Fruit fly (Drosophila melanogaster) whole organism, embryonic: ENCODE results near the gene CG18622.
A peak's percentile ranks its signal among the peaks of the same experiment; 100 is the strongest.

Experiments used
- ATbp ChIP-seq: fragments of 200-800 bp; sonication (Bioruptor generic); optimal IDR thresholded peaks from 2 replicates; lab custom pipeline; 2017; ENCODE audit warnings: missing biosample characterization, mild to moderate bottlenecking, missing genetic modification characterization, missing genetic modification reagents
- BEAF-32 ChIP-seq: fragments of 200-800 bp; sonication (Bioruptor generic); optimal IDR thresholded peaks from 3 replicates; lab custom pipeline; 2017; ENCODE audit warnings: missing biosample characterization, missing genetic modification characterization, mild to moderate bottlenecking, moderate library complexity, missing genetic modification reagents
- CG10321 ChIP-seq: fragments of 200-800 bp; sonication (Bioruptor generic); IDR thresholded peaks from 2 replicates; pipeline ENCODE4 v1.3.6; 2022; ENCODE audit warnings: missing biosample characterization, missing genetic modification characterization
- CG10431 ChIP-seq: fragments of 200-800 bp; sonication (Bioruptor generic); optimal IDR thresholded peaks from 3 replicates; lab custom pipeline; 2018; ENCODE audit warnings: missing biosample characterization, mild to moderate bottlenecking, missing genetic modification characterization
- CG12219 ChIP-seq: fragments of 200-800 bp; sonication (Bioruptor generic); optimal IDR thresholded peaks from 3 replicates; lab custom pipeline; 2018; ENCODE audit warnings: missing biosample characterization, mild to moderate bottlenecking, missing genetic modification characterization
- CG1233 ChIP-seq: fragments of 200-800 bp; sonication (Bioruptor generic); optimal IDR thresholded peaks from 4 replicates; lab custom pipeline; 2018; ENCODE audit warnings: missing biosample characterization, mild to moderate bottlenecking, missing genetic modification characterization
- CG15269 ChIP-seq: fragments of 200-800 bp; sonication (Bioruptor generic); optimal IDR thresholded peaks from 2 replicates; lab custom pipeline; 2018; ENCODE audit warnings: missing biosample characterization, mild to moderate bottlenecking, missing genetic modification characterization, moderate library complexity
- CG1529 ChIP-seq: fragments of 200-800 bp; sonication (Bioruptor generic); optimal IDR thresholded peaks from 3 replicates; lab custom pipeline; 2018; ENCODE audit warnings: missing biosample characterization, missing genetic modification characterization
- CG18011 ChIP-seq: fragments of 200-800 bp; sonication (Bioruptor generic); optimal IDR thresholded peaks from 2 replicates; lab custom pipeline; 2017; ENCODE audit warnings: missing biosample characterization, missing genetic modification characterization, mild to moderate bottlenecking, moderate library complexity, missing genotype
- CG2202 ChIP-seq: fragments of 200-800 bp; sonication (Bioruptor generic); optimal IDR thresholded peaks from 2 replicates; lab custom pipeline; 2018; ENCODE audit warnings: missing biosample characterization, mild to moderate bottlenecking, missing genetic modification characterization
- CG2678 ChIP-seq: fragments of 200-800 bp; sonication (Bioruptor generic); optimal IDR thresholded peaks from 3 replicates; lab custom pipeline; 2019; ENCODE audit warnings: missing biosample characterization, mild to moderate bottlenecking, missing genetic modification characterization, moderate library complexity
- CG31365 ChIP-seq: fragments of 200-800 bp; sonication (Bioruptor generic); optimal IDR thresholded peaks from 2 replicates; lab custom pipeline; 2018; ENCODE audit warnings: missing biosample characterization, mild to moderate bottlenecking, missing genetic modification characterization
- CG33213 ChIP-seq: fragments of 200-800 bp; sonication (Bioruptor generic); optimal IDR thresholded peaks from 3 replicates; lab custom pipeline; 2016; ENCODE audit warnings: missing biosample characterization, missing genetic modification characterization
- CG4617 ChIP-seq: fragments of 200-800 bp; sonication (Bioruptor generic); optimal IDR thresholded peaks from 3 replicates; lab custom pipeline; 2016; ENCODE audit warnings: missing biosample characterization, missing genetic modification characterization, borderline replicate concordance
- CG4730 ChIP-seq: fragments of 200-800 bp; sonication (Bioruptor generic); IDR thresholded peaks from 2 replicates; pipeline ENCODE4 v1.3.6; 2022; ENCODE audit warnings: missing biosample characterization, missing genetic modification characterization
- CG7786 ChIP-seq: fragments of 200-800 bp; sonication (Bioruptor generic); optimal IDR thresholded peaks from 2 replicates; lab custom pipeline; 2016; ENCODE audit warnings: missing biosample characterization, missing genetic modification characterization
- CG9727 ChIP-seq: fragments of 200-800 bp; sonication (Bioruptor generic); optimal IDR thresholded peaks from 3 replicates; lab custom pipeline; 2017; ENCODE audit warnings: missing biosample characterization, mild to moderate bottlenecking, missing genetic modification characterization
- CG9797 ChIP-seq: fragments of 200-800 bp; sonication (Bioruptor generic); optimal IDR thresholded peaks from 3 replicates; lab custom pipeline; 2018; ENCODE audit warnings: missing biosample characterization, mild to moderate bottlenecking, missing genetic modification characterization
- CG9876 ChIP-seq: fragments of 200-800 bp; sonication (Bioruptor generic); optimal IDR thresholded peaks from 2 replicates; lab custom pipeline; 2016; ENCODE audit warnings: missing biosample characterization, missing genetic modification characterization
- Camta ChIP-seq: fragments of 200-800 bp; sonication (Bioruptor generic); optimal IDR thresholded peaks from 2 replicates; lab custom pipeline; 2016; ENCODE audit warnings: missing biosample characterization, missing genetic modification characterization
- CrebB ChIP-seq: fragments of 200-800 bp; sonication (Bioruptor generic); optimal IDR thresholded peaks from 3 replicates; lab custom pipeline; 2018; ENCODE audit warnings: missing biosample characterization, mild to moderate bottlenecking, missing genetic modification characterization
- D19B ChIP-seq: fragments of 200-800 bp; sonication (Bioruptor generic); optimal IDR thresholded peaks from 2 replicates; lab custom pipeline; 2017; ENCODE audit warnings: missing biosample characterization, mild to moderate bottlenecking, missing genetic modification characterization
- Dek ChIP-seq: fragments of 200-800 bp; sonication (Bioruptor generic); optimal IDR thresholded peaks from 3 replicates; lab custom pipeline; 2019; ENCODE audit warnings: missing biosample characterization, mild to moderate bottlenecking, missing genetic modification characterization, moderate library complexity
- Dp ChIP-seq: fragments of 200-800 bp; sonication (Bioruptor generic); optimal IDR thresholded peaks from 2 replicates; lab custom pipeline; 2018; ENCODE audit warnings: missing biosample characterization, mild to moderate bottlenecking, missing genetic modification characterization, moderate library complexity
- HLH3B ChIP-seq: fragments of 200-800 bp; sonication (Bioruptor generic); IDR thresholded peaks from 2 replicates; pipeline ENCODE4 v1.3.6; 2022; ENCODE audit warnings: missing biosample characterization, missing genetic modification characterization
- Hand ChIP-seq: fragments of 200-800 bp; sonication (Bioruptor generic); optimal IDR thresholded peaks from 2 replicates; lab custom pipeline; 2017; ENCODE audit warnings: mild to moderate bottlenecking, missing biosample characterization, missing genetic modification reagents, missing genetic modification characterization
- Hr51 ChIP-seq, 2 experiments: fragments of 200-800 bp; sonication (Bioruptor generic); optimal IDR thresholded peaks; 2 replicates in 1 of 2; 3 replicates in 1 of 2; lab custom pipeline; 2016 to 2018; ENCODE audit warnings: missing biosample characterization in 2 of 2, missing genetic modification characterization in 2 of 2, mild to moderate bottlenecking in 1 of 2, moderate library complexity in 1 of 2
- Lhr ChIP-seq: fragments of 200-800 bp; sonication (Bioruptor generic); optimal IDR thresholded peaks from 3 replicates; lab custom pipeline; 2017; ENCODE audit warnings: mild to moderate bottlenecking, missing biosample characterization, missing genetic modification reagents, missing genetic modification characterization
- Oli ChIP-seq: fragments of 200-800 bp; sonication (Bioruptor generic); optimal IDR thresholded peaks from 2 replicates; lab custom pipeline; 2018; ENCODE audit warnings: missing biosample characterization, mild to moderate bottlenecking, missing genetic modification characterization, moderate library complexity
- Opbp ChIP-seq: fragments of 200-800 bp; sonication (Bioruptor generic); IDR thresholded peaks from 3 replicates; pipeline ENCODE4 v1.3.6; 2022; ENCODE audit warnings: missing biosample characterization, missing genetic modification characterization; ENCODE audit not compliant: partially characterized antibody
- Sox102F ChIP-seq: fragments of 200-800 bp; sonication (Bioruptor generic); optimal IDR thresholded peaks from 2 replicates; lab custom pipeline; 2018; ENCODE audit warnings: missing biosample characterization, mild to moderate bottlenecking, missing genetic modification characterization, moderate library complexity
- TFAM ChIP-seq: fragments of 200-800 bp; sonication (Bioruptor generic); optimal IDR thresholded peaks from 2 replicates; lab custom pipeline; 2017; ENCODE audit warnings: missing biosample characterization, missing genetic modification characterization, inconsistent platforms
- disco-r ChIP-seq: fragments of 200-800 bp; sonication (Bioruptor generic); optimal IDR thresholded peaks from 2 replicates; lab custom pipeline; 2016; ENCODE audit warnings: missing biosample characterization, missing genetic modification characterization
- dm ChIP-seq: fragments of 200-800 bp; sonication (Bioruptor generic); optimal IDR thresholded peaks from 3 replicates; lab custom pipeline; 2016; ENCODE audit warnings: missing biosample characterization, missing genetic modification characterization
- fd3F ChIP-seq: fragments of 200-800 bp; sonication (Bioruptor generic); optimal IDR thresholded peaks from 2 replicates; lab custom pipeline; 2018; ENCODE audit warnings: missing biosample characterization, mild to moderate bottlenecking, missing genetic modification characterization, moderate library complexity
- ftz-f1 ChIP-seq: fragments of 200-800 bp; sonication (Bioruptor generic); optimal IDR thresholded peaks from 2 replicates; lab custom pipeline; 2016; ENCODE audit warnings: missing biosample characterization, missing genetic modification characterization
- gem ChIP-seq: fragments of 200-800 bp; sonication (Bioruptor generic); optimal IDR thresholded peaks from 2 replicates; lab custom pipeline; 2019; ENCODE audit warnings: missing biosample characterization, mild to moderate bottlenecking, missing genetic modification characterization, moderate library complexity
- gfzf ChIP-seq: fragments of 200-800 bp; sonication (Bioruptor generic); optimal IDR thresholded peaks from 2 replicates; lab custom pipeline; 2016; ENCODE audit warnings: missing biosample characterization, mild to moderate bottlenecking, missing genetic modification characterization, moderate library complexity
- grau ChIP-seq: fragments of 200-800 bp; optimal IDR thresholded peaks from 3 replicates; lab custom pipeline; 2019; ENCODE audit warnings: missing biosample characterization, mild to moderate bottlenecking, missing genetic modification characterization, moderate library complexity
- kni ChIP-seq: fragments of 200-800 bp; sonication (Bioruptor generic); optimal IDR thresholded peaks from 3 replicates; lab custom pipeline; 2017; ENCODE audit warnings: mild to moderate bottlenecking, missing biosample characterization, missing genetic modification reagents, missing genetic modification characterization
- luna ChIP-seq: fragments of 200-800 bp; sonication (Bioruptor generic); optimal IDR thresholded peaks from 2 replicates; lab custom pipeline; 2016; ENCODE audit warnings: missing biosample characterization, missing genetic modification characterization
- mam ChIP-seq: fragments of 200-800 bp; sonication (Bioruptor generic); optimal IDR thresholded peaks from 3 replicates; lab custom pipeline; 2016; ENCODE audit warnings: missing biosample characterization, missing genetic modification characterization
- salm ChIP-seq: fragments of 200-800 bp; sonication (Bioruptor generic); optimal IDR thresholded peaks from 2 replicates; lab custom pipeline; 2018; ENCODE audit warnings: missing biosample characterization, mild to moderate bottlenecking, missing genetic modification characterization
- sens-2 ChIP-seq: fragments of 200-800 bp; sonication (Bioruptor generic); IDR thresholded peaks from 2 replicates; pipeline ENCODE4 v1.3.6; 2022; ENCODE audit warnings: missing biosample characterization, missing genetic modification characterization
- seq ChIP-seq: fragments of 200-800 bp; sonication (Bioruptor generic); IDR thresholded peaks from 2 replicates; pipeline ENCODE4 v1.3.6; 2022; ENCODE audit warnings: missing biosample characterization, missing genetic modification characterization
- stc ChIP-seq: fragments of 200-800 bp; sonication (Bioruptor generic); IDR thresholded peaks from 2 replicates; pipeline ENCODE4 v1.3.6; 2022; ENCODE audit warnings: missing biosample characterization, missing genetic modification characterization
- tx ChIP-seq: fragments of 200-800 bp; sonication (Bioruptor generic); optimal IDR thresholded peaks from 2 replicates; lab custom pipeline; 2016; ENCODE audit warnings: missing biosample characterization, missing genetic modification characterization

The CG18622 gene

DNA sequence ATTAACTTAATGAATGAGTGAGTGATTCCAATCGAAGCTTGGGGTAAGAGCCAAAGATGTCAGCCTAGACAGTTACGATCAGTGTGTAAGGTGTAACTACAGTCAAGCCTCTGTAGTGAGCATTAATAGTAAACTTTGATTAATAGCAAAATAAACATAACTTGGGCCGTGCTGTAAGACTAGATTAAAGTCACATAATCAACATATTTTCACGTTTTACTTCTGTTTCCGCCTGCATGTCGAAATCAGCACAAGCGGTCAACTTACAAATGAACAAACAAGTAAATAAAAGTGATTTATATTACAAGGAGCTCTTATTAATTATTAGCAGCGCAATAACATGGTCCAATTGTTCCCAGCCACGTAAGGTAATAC is 379 bp upstream of the CG18622 start (continued):
- TF ChIP-seq CG15269 (tag; lab: Kevin White, UChicago), result peak; percentile 24
- TF ChIP-seq Oli (tag; lab: Kevin White, UChicago), result peak; percentile 21
- TF ChIP-seq CG2678, result peak; percentile 8
- TF ChIP-seq ftz-f1 (GFP tag; lab: Kevin White, UChicago), result no peak
- TF ChIP-seq gem, result peak; percentile 36
- no peak for TF ChIP-seq Hand (GFP tag; lab: Kevin White, UChicago)
- peak; percentile 11 for TF ChIP-seq Sox102F (GFP tag; lab: Kevin White, UChicago)
- TF ChIP-seq ATbp (GFP tag; lab: Kevin White, UChicago), result peak; percentile 10
- peak; percentile 81 for TF ChIP-seq grau (tag; lab: Kevin White, UChicago)
- peak in 1 of 2 experiments; percentile 26 for TF ChIP-seq Hr51 (GFP tag; optimal IDR thresholded peaks at IDR 0.05; lab: Kevin White, UChicago)

DNA sequence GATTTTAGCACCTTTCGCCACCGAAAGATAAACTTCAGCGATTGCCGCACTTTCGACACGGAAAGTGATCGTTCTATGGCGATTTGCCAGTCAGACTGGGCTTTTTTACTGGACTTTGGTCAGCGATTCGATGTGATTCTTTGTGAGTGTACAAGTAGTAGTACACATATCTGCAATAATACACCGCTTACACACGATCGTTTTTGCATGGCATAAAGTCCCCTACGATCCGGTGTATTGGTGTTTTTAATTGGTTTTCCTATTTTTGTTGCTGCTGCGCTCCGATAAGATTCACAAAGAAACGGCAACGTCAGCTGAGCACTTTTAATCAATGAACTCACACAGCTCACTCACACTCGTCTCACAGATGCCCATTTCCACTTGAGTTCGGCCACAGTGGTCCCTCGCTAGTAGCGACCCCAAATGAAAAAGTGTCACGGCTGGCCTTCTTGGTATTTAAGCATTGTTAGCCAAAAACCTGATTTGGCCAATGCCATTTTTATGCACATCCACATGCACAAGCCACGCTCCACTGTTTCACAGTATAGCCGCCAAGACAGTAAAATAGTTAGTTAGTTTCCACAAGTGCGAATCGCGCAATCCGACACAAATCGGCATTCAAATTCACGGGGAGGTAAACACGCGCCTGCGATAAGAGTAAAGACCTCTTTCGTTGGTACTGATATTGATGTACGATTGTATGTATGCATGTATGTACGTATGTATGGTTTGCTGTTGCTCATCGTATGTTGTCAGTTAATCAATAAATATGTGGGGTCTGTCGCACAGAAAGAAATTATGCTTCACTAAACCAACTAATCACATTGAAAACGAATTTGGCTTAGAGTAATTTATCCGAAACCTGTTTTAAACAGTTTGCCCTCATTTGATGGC is 1.1 kb downstream of the CG18622 start:
- TF ChIP-seq salm (peak; percentile 68), kni (GFP tag; lab: Kevin White, UChicago) (peak; percentile 11), CG9797 (GFP tag; lab: Kevin White, UChicago) (peak; percentile 12), disco-r (GFP tag; lab: Kevin White, UChicago) (peak; percentile 87), CG33213 (GFP tag; lab: Kevin White, UChicago) (peak; percentile 89), gfzf (GFP tag; lab: Kevin White, UChicago) (peak; percentile 11), dm (GFP tag; lab: Kevin White, UChicago) (peak; percentile 81), fd3F (peak; percentile 95), CG31365 (tag; lab: Kevin White, UChicago) (peak; percentile 76), Dek (tag; lab: Kevin White, UChicago) (peak; percentile 94), CG1233 (peak; percentile 86), CrebB (tag; lab: Kevin White, UChicago) (peak; percentile 93), CG9876 (GFP tag; lab: Kevin White, UChicago) (peak; percentile 93), Dp (GFP tag; lab: Kevin White, UChicago) (peak; percentile 15), CG9727 (GFP tag; lab: Kevin White, UChicago) (peak; percentile 86), Lhr (GFP tag; lab: Kevin White, UChicago) (peak; percentile 28), mam (peak; percentile 98), D19B (GFP tag; lab: Kevin White, UChicago) (peak; percentile 85), CG4730 (GFP tag; lab: Robert Waterston, UW) (peak; percentile 95), CG2202 (tag; lab: Kevin White, UChicago) (no peak), CG4617 (GFP tag; lab: Kevin White, UChicago) (peak; percentile 82), CG10431 (GFP tag; lab: Kevin White, UChicago) (peak; percentile 48), luna (GFP tag; lab: Kevin White, UChicago) (peak; percentile 85), BEAF-32 (GFP tag; lab: Kevin White, UChicago) (peak; percentile 20), sens-2 (GFP tag; lab: Robert Waterston, UW) (peak; percentile 93), tx (GFP tag; lab: Kevin White, UChicago) (peak; percentile 91), stc (GFP tag; lab: Robert Waterston, UW) (peak; percentile 93), seq (GFP tag; lab: Robert Waterston, UW) (peak; percentile 96), Camta (peak; percentile 86), Opbp (GFP tag; lab: Robert Waterston, UW) (no peak), TFAM (GFP tag; lab: Kevin White, UChicago) (peak; percentile 30), CG18011 (peak; percentile 75), CG10321 (GFP tag; lab: Robert Waterston, UW) (peak; percentile 80), CG12219 (GFP tag; lab: Kevin White, UChicago) (peak; percentile 91), CG1529 (GFP tag; lab: Kevin White, UChicago) (peak; percentile 33), HLH3B (peak; percentile 88), CG7786 (GFP tag; lab: Kevin White, UChicago) (peak; percentile 98)
